Worm (Caenorhabditis elegans): ENCODE results near the gene ddo-1.

ce11 chrV:17818567-17818966 is 41.5 kb upstream of the ddo-1 start, which contains the start of gene srh-298:
- TF ChIP-seq nhr-11 (tag; optimal IDR thresholded peaks at IDR 0.05) (no peak), zag-1 (tag; optimal IDR thresholded peaks at IDR 0.05) (no peak), elt-2 (tag; optimal IDR thresholded peaks at IDR 0.05) (no peak), vab-15 (tag; optimal IDR thresholded peaks at IDR 0.05) (no peak), nhr-12 (tag; optimal IDR thresholded peaks at IDR 0.05) (no peak), F16B12.6 (tag; optimal IDR thresholded peaks at IDR 0.05) (no peak), snpc-4 (tag; optimal IDR thresholded peaks at IDR 0.05) (no peak), lin-35 (GFP tag; optimal IDR thresholded peaks at IDR 0.05) (no peak), elt-3 (tag; optimal IDR thresholded peaks at IDR 0.05) (no peak)
